Fruit fly (Drosophila melanogaster): ENCODE results near the gene Pmvk.

Gene Pmvk

dm6 chr2L:19583926-19584392, 3.8 kb upstream of the Pmvk start, which contains the start of the genes PCNA2 and CG10366 (continued):
- TF ChIP-seq seq (GFP tag; IDR thresholded peaks at IDR 0.05) (peak; percentile 54; the same call in 1 of the 2 replicates), lbe (GFP tag; optimal IDR thresholded peaks at IDR 0.05) (no peak), CG3065 (GFP tag; optimal IDR thresholded peaks at IDR 0.05) (peak; percentile 52), gt (GFP tag; IDR thresholded peaks at IDR 0.05) (no peak), CG6272 (GFP tag; IDR thresholded peaks at IDR 0.05) (no peak), trem (tag; optimal IDR thresholded peaks at IDR 0.05) (peak; percentile 88), danr (GFP tag; IDR thresholded peaks at IDR 0.05) (no peak), trh (GFP tag; optimal IDR thresholded peaks at IDR 0.05) (peak; percentile 12), CG16815 (GFP tag; optimal IDR thresholded peaks at IDR 0.05) (peak; percentile 5), kni (GFP tag; optimal IDR thresholded peaks at IDR 0.05) (peak; percentile 42), Asciz (GFP tag; optimal IDR thresholded peaks at IDR 0.05) (no peak), Optix (GFP tag; IDR thresholded peaks at IDR 0.05) (no peak), Mrtf (GFP tag; IDR thresholded peaks at IDR 0.05) (peak; percentile 58; the same call in 2 of the 3 replicates), sob (GFP tag; IDR thresholded peaks at IDR 0.05) (peak; percentile 50; the same call in 1 of the 2 replicates), HLHmδ (GFP tag; optimal IDR thresholded peaks at IDR 0.05) (no peak), her (GFP tag; optimal IDR thresholded peaks at IDR 0.05) (peak; percentile 72), slbo (GFP tag; IDR thresholded peaks at IDR 0.05) (peak; percentile 77), CG6254 (GFP tag; optimal IDR thresholded peaks at IDR 0.05) (peak; percentile 27), CG2678 (tag; optimal IDR thresholded peaks at IDR 0.05) (peak; percentile 68), E2f2 (GFP tag; IDR thresholded peaks at IDR 0.05) (peak; percentile 67), pzg (GFP tag; optimal IDR thresholded peaks at IDR 0.05) (peak; percentile 86), CG13894 (tag; optimal IDR thresholded peaks at IDR 0.05) (peak; percentile 0), dm (GFP tag; optimal IDR thresholded peaks at IDR 0.05) (peak; percentile 63), sd (tag; optimal IDR thresholded peaks at IDR 0.05) (peak; percentile 10), PHDP (tag; optimal IDR thresholded peaks at IDR 0.05) (peak; percentile 48), esg (GFP tag; conservative IDR thresholded peaks at IDR 0.05) (peak; percentile 45; the same call in 1 of the 2 replicates), nau (GFP tag; optimal IDR thresholded peaks at IDR 0.05) (peak; percentile 29), CG8281 (tag; optimal IDR thresholded peaks at IDR 0.05) (peak; percentile 27), HLH54F (GFP tag; optimal IDR thresholded peaks at IDR 0.05) (peak; percentile 74), CG12219 (GFP tag; optimal IDR thresholded peaks at IDR 0.05) (no peak), CG1603 (tag; optimal IDR thresholded peaks at IDR 0.05) (peak; percentile 86), pb (GFP tag; optimal IDR thresholded peaks at IDR 0.05) (peak; percentile 32), Aef1 (GFP tag; IDR thresholded peaks at IDR 0.05) (peak; percentile 34; the same call in 1 of the 3 replicates), Ssrp (tag; optimal IDR thresholded peaks at IDR 0.05) (peak; percentile 44), Stat92E (GFP tag; optimal IDR thresholded peaks at IDR 0.05) (no peak), CG9727 (GFP tag; optimal IDR thresholded peaks at IDR 0.05) (peak; percentile 57), Blimp-1 (GFP tag; optimal IDR thresholded peaks at IDR 0.05) (peak; percentile 35), schlank (tag; optimal IDR thresholded peaks at IDR 0.05) (no peak), Hmr (GFP tag; optimal IDR thresholded peaks at IDR 0.05) (peak; percentile 77), CG7786 (GFP tag; optimal IDR thresholded peaks at IDR 0.05) (peak; percentile 80), CG12155 (GFP tag; optimal IDR thresholded peaks at IDR 0.05) (peak; percentile 61), onecut (GFP tag; IDR thresholded peaks at IDR 0.05) (no peak)

Data from whole organism, embryonic.